Fruit fly (Drosophila melanogaster) whole organism, embryonic: ENCODE measurements around the gene AsnRS.

Experiments
- Aef1 ChIP-seq: fragments of 200-800 bp; sonication (Bioruptor generic); IDR thresholded peaks from 3 replicates; pipeline ENCODE4 v1.3.6; 2022; ENCODE audit warnings: missing biosample characterization, missing genetic modification characterization
- Atf-2 ChIP-seq: fragments of 200-800 bp; sonication (Bioruptor generic); optimal IDR thresholded peaks from 2 replicates; lab custom pipeline; 2016; ENCODE audit warnings: missing biosample characterization, missing genetic modification characterization
- CG10959 ChIP-seq: fragments of 200-800 bp; sonication (Bioruptor generic); IDR thresholded peaks from 2 replicates; pipeline ENCODE4 v1.3.6; 2022; ENCODE audit warnings: missing biosample characterization, missing genetic modification characterization
- CG15073 ChIP-seq: fragments of 200-800 bp; sonication (Bioruptor generic); optimal IDR thresholded peaks from 2 replicates; lab custom pipeline; 2016; ENCODE audit warnings: missing biosample characterization, missing genetic modification characterization
- CG17361 ChIP-seq: fragments of 200-800 bp; sonication (Bioruptor generic); IDR thresholded peaks from 3 replicates; pipeline ENCODE4 v1.3.6; 2022; ENCODE audit warnings: missing biosample characterization, missing genetic modification characterization
- CG17385 ChIP-seq: fragments of 200-800 bp; sonication (Bioruptor generic); optimal IDR thresholded peaks from 3 replicates; lab custom pipeline; 2018; ENCODE audit warnings: missing biosample characterization, mild to moderate bottlenecking, missing genetic modification characterization
- CG17802 ChIP-seq: fragments of 200-800 bp; sonication (Bioruptor generic); optimal IDR thresholded peaks from 2 replicates; lab custom pipeline; 2018; ENCODE audit warnings: missing biosample characterization, mild to moderate bottlenecking, missing genetic modification characterization, moderate library complexity
- CG18619 ChIP-seq: fragments of 200-800 bp; sonication (Bioruptor generic); optimal IDR thresholded peaks from 3 replicates; lab custom pipeline; 2017; ENCODE audit warnings: missing biosample characterization, mild to moderate bottlenecking, missing genetic modification characterization
- CG30020 ChIP-seq: fragments of 200-800 bp; optimal IDR thresholded peaks from 2 replicates; lab custom pipeline; 2019; ENCODE audit warnings: missing biosample characterization, mild to moderate bottlenecking, missing genetic modification characterization, moderate library complexity
- CG30431 ChIP-seq: fragments of 200-800 bp; sonication (Bioruptor generic); optimal IDR thresholded peaks from 2 replicates; lab custom pipeline; 2017; ENCODE audit warnings: missing biosample characterization, missing genetic modification characterization
- CG31441 ChIP-seq: fragments of 200-800 bp; sonication (Bioruptor generic); IDR thresholded peaks from 2 replicates; pipeline ENCODE4 v1.3.6; 2022; ENCODE audit warnings: missing biosample characterization, missing genetic modification characterization
- CG3838 ChIP-seq: fragments of 200-800 bp; sonication (Bioruptor generic); optimal IDR thresholded peaks from 3 replicates; lab custom pipeline; 2016; ENCODE audit warnings: missing biosample characterization, missing genetic modification characterization
- CG4328 ChIP-seq: fragments of 200-800 bp; sonication (Bioruptor generic); optimal IDR thresholded peaks from 3 replicates; lab custom pipeline; 2017; ENCODE audit warnings: missing biosample characterization, missing genetic modification reagents, missing genetic modification characterization
- CG6689 ChIP-seq: fragments of 200-800 bp; sonication (Bioruptor generic); IDR thresholded peaks from 2 replicates; pipeline ENCODE4 v1.3.6; 2022; ENCODE audit warnings: missing biosample characterization, missing genetic modification characterization
- CG9932 ChIP-seq: fragments of 200-800 bp; sonication (Bioruptor generic); IDR thresholded peaks from 2 replicates; pipeline ENCODE4 v1.3.6; 2022; ENCODE audit warnings: missing biosample characterization, missing genetic modification characterization
- Dad ChIP-seq: fragments of 200-800 bp; sonication (Bioruptor generic); optimal IDR thresholded peaks from 3 replicates; lab custom pipeline; 2016; ENCODE audit warnings: missing biosample characterization, missing genetic modification characterization
- Deaf1 ChIP-seq: fragments of 200-800 bp; optimal IDR thresholded peaks from 3 replicates; lab custom pipeline; 2019; ENCODE audit warnings: missing biosample characterization, mild to moderate bottlenecking, missing genetic modification characterization, moderate library complexity
- H15 ChIP-seq: fragments of 200-800 bp; sonication (Bioruptor generic); IDR thresholded peaks from 3 replicates; pipeline ENCODE4 v1.3.6; 2022; ENCODE audit warnings: missing biosample characterization, missing genetic modification characterization
- HLH3B ChIP-seq: fragments of 200-800 bp; sonication (Bioruptor generic); IDR thresholded peaks from 2 replicates; pipeline ENCODE4 v1.3.6; 2022; ENCODE audit warnings: missing biosample characterization, missing genetic modification characterization
- Jarid2 ChIP-seq: fragments of 200-800 bp; sonication (Bioruptor generic); optimal IDR thresholded peaks from 3 replicates; lab custom pipeline; 2017; ENCODE audit warnings: mild to moderate bottlenecking, missing biosample characterization, missing genetic modification reagents, missing genetic modification characterization
- NC2β ChIP-seq: fragments of 200-800 bp; sonication (Bioruptor generic); optimal IDR thresholded peaks from 2 replicates; lab custom pipeline; 2016; ENCODE audit warnings: missing biosample characterization, missing genetic modification characterization
- Opbp ChIP-seq: fragments of 200-800 bp; sonication (Bioruptor generic); IDR thresholded peaks from 3 replicates; pipeline ENCODE4 v1.3.6; 2022; ENCODE audit warnings: missing biosample characterization, missing genetic modification characterization; ENCODE audit not compliant: partially characterized antibody
- Rfx ChIP-seq: fragments of 200-800 bp; sonication (Bioruptor generic); IDR thresholded peaks from 2 replicates; pipeline ENCODE4 v1.3.6; 2022; ENCODE audit warnings: missing biosample characterization, missing genetic modification characterization
- Sry-β ChIP-seq: fragments of 200-800 bp; sonication (Bioruptor generic); optimal IDR thresholded peaks from 2 replicates; lab custom pipeline; 2018; ENCODE audit warnings: missing biosample characterization, mild to moderate bottlenecking, missing genetic modification characterization, moderate library complexity
- bcd ChIP-seq: fragments of 200-800 bp; sonication (Bioruptor generic); optimal IDR thresholded peaks from 2 replicates; lab custom pipeline; 2017; ENCODE audit warnings: missing biosample characterization, mild to moderate bottlenecking, missing genetic modification characterization
- cg ChIP-seq: fragments of 200-800 bp; sonication (Bioruptor generic); optimal IDR thresholded peaks from 3 replicates; lab custom pipeline; 2019; ENCODE audit warnings: missing biosample characterization, mild to moderate bottlenecking, missing genetic modification characterization, moderate library complexity
- crc ChIP-seq: fragments of 200-800 bp; sonication (Bioruptor generic); optimal IDR thresholded peaks from 2 replicates; lab custom pipeline; 2016; ENCODE audit warnings: missing biosample characterization, missing genetic modification characterization
- cwo ChIP-seq: fragments of 200-800 bp; sonication (Bioruptor generic); optimal IDR thresholded peaks from 3 replicates; lab custom pipeline; 2017; ENCODE audit warnings: missing biosample characterization, missing genetic modification characterization, mild to moderate bottlenecking, moderate library complexity, missing genetic modification reagents
- da ChIP-seq: fragments of 200-800 bp; sonication (Bioruptor generic); optimal IDR thresholded peaks from 2 replicates; lab custom pipeline; 2016; ENCODE audit warnings: missing biosample characterization, missing genetic modification characterization
- dimm ChIP-seq: fragments of 200-800 bp; sonication (Bioruptor generic); IDR thresholded peaks from 2 replicates; pipeline ENCODE4 v1.3.6; 2022; ENCODE audit warnings: missing biosample characterization, missing genetic modification characterization
- dmrt99B ChIP-seq: fragments of 200-800 bp; sonication (Bioruptor generic); optimal IDR thresholded peaks from 2 replicates; lab custom pipeline; 2018; ENCODE audit warnings: missing biosample characterization, mild to moderate bottlenecking, missing genetic modification characterization, moderate library complexity
- emc ChIP-seq: fragments of 200-800 bp; sonication (Bioruptor generic); optimal IDR thresholded peaks from 2 replicates; lab custom pipeline; 2016; ENCODE audit warnings: missing biosample characterization, missing genetic modification characterization
- eyg ChIP-seq: fragments of 200-800 bp; sonication (Bioruptor generic); optimal IDR thresholded peaks from 3 replicates; lab custom pipeline; 2016; ENCODE audit warnings: missing biosample characterization, missing genetic modification characterization
- ftz-f1 ChIP-seq: fragments of 200-800 bp; sonication (Bioruptor generic); optimal IDR thresholded peaks from 2 replicates; lab custom pipeline; 2016; ENCODE audit warnings: missing biosample characterization, missing genetic modification characterization
- grn ChIP-seq: fragments of 200-800 bp; sonication (Bioruptor generic); optimal IDR thresholded peaks from 3 replicates; lab custom pipeline; 2017; ENCODE audit warnings: missing biosample characterization, missing genetic modification characterization
- ind ChIP-seq: fragments of 200-800 bp; sonication (Bioruptor generic); optimal IDR thresholded peaks from 3 replicates; lab custom pipeline; 2016; ENCODE audit warnings: missing biosample characterization, missing genetic modification characterization
- lola ChIP-seq, 3 experiments: fragments of >200 bp in 2 of 3; fragments of 200-800 bp in 1 of 3; sonication (Bioruptor generic) in 1 of 3; optimal IDR thresholded peaks; 2 replicates each; lab custom pipeline; 2017 to 2019; ENCODE audit warnings: missing biosample characterization in 3 of 3, missing genetic modification characterization in 3 of 3, mild to moderate bottlenecking in 1 of 3, moderate library complexity in 1 of 3
- lov ChIP-seq, 2 experiments: fragments of 200-800 bp in 1 of 2; fragments of >200 bp in 1 of 2; sonication (Bioruptor generic) in 1 of 2; IDR thresholded peaks in 1 of 2; optimal IDR thresholded peaks in 1 of 2; 2 replicates in 1 of 2; 3 replicates in 1 of 2; pipeline versions ENCODE4 v1.3.6 to Lab custom; 2017 to 2022; ENCODE audit warnings: missing biosample characterization in 1 of 2, missing genetic modification characterization in 1 of 2
- nerfin-1 ChIP-seq: fragments of 200-800 bp; sonication (Bioruptor generic); optimal IDR thresholded peaks from 3 replicates; lab custom pipeline; 2019; ENCODE audit warnings: missing biosample characterization, mild to moderate bottlenecking, missing genetic modification characterization, moderate library complexity
- oc ChIP-seq: fragments of 200-800 bp; sonication (Bioruptor generic); optimal IDR thresholded peaks from 2 replicates; lab custom pipeline; 2018; ENCODE audit warnings: missing biosample characterization, mild to moderate bottlenecking, missing genetic modification characterization, moderate library complexity
- pros ChIP-seq: fragments of 200-800 bp; sonication (Bioruptor generic); optimal IDR thresholded peaks from 3 replicates; lab custom pipeline; 2019; ENCODE audit warnings: missing biosample characterization, mild to moderate bottlenecking, missing genetic modification characterization, moderate library complexity
- trem ChIP-seq: fragments of 200-800 bp; optimal IDR thresholded peaks from 3 replicates; lab custom pipeline; 2019; ENCODE audit warnings: missing biosample characterization, mild to moderate bottlenecking, missing genetic modification characterization, moderate library complexity
- trh ChIP-seq: fragments of 200-800 bp; sonication (Bioruptor generic); optimal IDR thresholded peaks from 2 replicates; lab custom pipeline; 2016; ENCODE audit warnings: missing biosample characterization, missing genetic modification characterization
- ttk ChIP-seq: fragments of 200-800 bp; sonication (Bioruptor generic); IDR thresholded peaks from 2 replicates; pipeline ENCODE4 v2.1.2; 2022; ENCODE audit warnings: missing biosample characterization, missing genetic modification characterization
- tup ChIP-seq: fragments of 200-800 bp; sonication (Bioruptor generic); optimal IDR thresholded peaks from 2 replicates; lab custom pipeline; 2016; ENCODE audit warnings: missing biosample characterization, mild to moderate bottlenecking, missing genetic modification characterization, moderate library complexity
- unc-4 ChIP-seq: fragments of 200-800 bp; sonication (Bioruptor generic); IDR thresholded peaks from 2 replicates; pipeline ENCODE4 v1.3.6; 2022; ENCODE audit warnings: missing biosample characterization, missing genetic modification characterization; ENCODE audit not compliant: partially characterized antibody
- wdn ChIP-seq: fragments of 200-800 bp; sonication (Bioruptor generic); IDR thresholded peaks from 2 replicates; pipeline ENCODE4 v1.3.6; 2022; ENCODE audit warnings: missing biosample characterization, missing genetic modification characterization
- yki ChIP-seq: fragments of >200 bp; optimal IDR thresholded peaks from 3 replicates; lab custom pipeline; 2018

The AsnRS gene

DNA sequence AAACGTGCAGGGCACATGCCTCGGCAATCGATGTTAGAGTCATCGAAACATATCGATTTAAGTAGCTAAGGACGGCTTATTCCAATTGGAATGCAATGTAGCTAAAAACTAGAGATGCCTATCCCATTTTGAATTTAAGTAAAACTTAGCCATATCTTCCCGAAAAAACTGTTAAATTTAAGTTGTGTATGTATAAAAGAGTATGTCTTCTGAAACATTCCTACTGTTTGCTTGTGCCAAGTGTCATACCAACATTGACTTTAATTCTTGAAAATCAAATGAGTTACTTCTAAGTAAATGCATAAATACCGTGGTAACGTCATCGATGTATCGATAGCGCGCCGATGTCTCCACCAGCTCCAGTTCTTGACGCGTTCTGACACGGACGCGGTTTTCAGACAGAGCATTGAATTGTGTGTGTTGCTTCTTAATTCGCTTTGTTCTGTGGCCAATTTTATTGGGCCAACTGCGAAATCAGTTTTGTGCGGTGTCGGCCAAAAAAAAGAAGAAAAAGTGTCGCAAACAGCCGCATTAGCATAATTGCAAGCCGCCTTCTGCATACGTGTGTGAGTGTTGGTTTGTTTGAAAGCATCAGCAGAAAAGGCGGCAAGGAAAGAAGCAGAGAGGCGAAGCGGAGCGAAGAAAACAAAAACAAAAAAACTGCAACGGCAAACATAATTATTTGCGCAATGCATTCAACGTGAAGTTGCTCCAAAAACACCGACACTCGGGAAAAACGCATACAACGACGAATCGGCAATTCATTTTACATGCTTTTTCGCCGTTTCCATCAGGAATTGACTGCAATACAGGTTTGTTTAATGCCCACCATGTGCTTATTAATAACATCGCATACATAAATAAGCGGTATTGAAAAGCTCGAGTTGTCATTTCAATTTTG is 2.0 kb upstream of the AsnRS start, which contains the start of gene brat (continued):
- TF ChIP-seq trh (no peak), Atf-2 (GFP tag; lab: Kevin White, UChicago) (peak; percentile 44), eyg (GFP tag; lab: Kevin White, UChicago) (peak; percentile 39), CG6689 (GFP tag; lab: Robert Waterston, UW) (no peak; the same call in 1 of the 2 replicates), wdn (GFP tag; lab: Robert Waterston, UW) (no peak), HLH3B (GFP tag; lab: Robert Waterston, UW) (peak; percentile 44; the same call in 1 of the 2 replicates), unc-4 (GFP tag; lab: Robert Waterston, UW) (peak; percentile 89), Opbp (GFP tag; lab: Robert Waterston, UW) (peak; percentile 87; the same call in 2 of the 3 replicates), CG18619 (GFP tag; lab: Kevin White, UChicago) (no peak), emc (GFP tag; lab: Kevin White, UChicago) (no peak), Sry-β (GFP tag; lab: Kevin White, UChicago) (peak; percentile 89), CG17385 (peak; percentile 84), Rfx (GFP tag; lab: Robert Waterston, UW) (peak; percentile 54; the same call in 1 of the 2 replicates), Dad (peak; percentile 37), Aef1 (GFP tag; lab: Robert Waterston, UW) (no peak), pros (GFP tag; lab: Kevin White, UChicago) (no peak), dmrt99B (tag; lab: Kevin White, UChicago) (peak; percentile 5), grn (no peak), H15 (GFP tag; lab: Robert Waterston, UW) (no peak), CG10959 (GFP tag; lab: Robert Waterston, UW) (no peak), CG17361 (GFP tag; lab: Robert Waterston, UW) (peak; percentile 66), da (GFP tag; lab: Kevin White, UChicago) (no peak), lola (GFP tag; optimal IDR thresholded peaks at IDR 0.05; lab: Kevin White, UChicago) (peak in 1 of 3 experiments; percentile 48), cwo (GFP tag; lab: Kevin White, UChicago) (peak; percentile 69), Deaf1 (tag; lab: Kevin White, UChicago) (peak; percentile 19), oc (peak; percentile 17), CG4328 (GFP tag; lab: Kevin White, UChicago) (peak; percentile 28), NC2β (GFP tag; lab: Kevin White, UChicago) (peak; percentile 10), tup (no peak), lov (optimal IDR thresholded peaks at IDR 0.05; lab: Kevin White, UChicago) (no peak), lov (GFP tag; IDR thresholded peaks at IDR 0.05; lab: Robert Waterston, UW) (0 out of 3 replicates have a peak, but pooled peaks have one; percentile 21), CG17802 (tag; lab: Kevin White, UChicago) (peak; percentile 51), crc (GFP tag; lab: Kevin White, UChicago) (peak; percentile 4), nerfin-1 (tag; lab: Kevin White, UChicago) (peak; percentile 91), trem (tag; lab: Kevin White, UChicago) (peak; percentile 85), bcd (GFP tag; lab: Kevin White, UChicago) (peak; percentile 54), CG15073 (GFP tag; lab: Kevin White, UChicago) (no peak), CG30431 (GFP tag; lab: Kevin White, UChicago) (no peak), cg (GFP tag; lab: Kevin White, UChicago) (peak; percentile 67), dimm (no peak), CG31441 (GFP tag; lab: Robert Waterston, UW) (peak; percentile 38; the same call in 1 of the 2 replicates), ftz-f1 (GFP tag; lab: Kevin White, UChicago) (no peak), yki (lab: Kevin White, UChicago) (no peak), Jarid2 (GFP tag; lab: Kevin White, UChicago) (no peak), ttk (GFP tag; lab: Robert Waterston, UW) (no peak), CG9932 (GFP tag; lab: Robert Waterston, UW) (peak; percentile 77), ind (GFP tag; lab: Kevin White, UChicago) (peak; percentile 63), CG30020 (tag; lab: Kevin White, UChicago) (peak; percentile 69), CG3838 (no peak)
